Fruit fly (Drosophila melanogaster): ENCODE measurements around the gene CG43844.

The CG43844 gene

DNA sequence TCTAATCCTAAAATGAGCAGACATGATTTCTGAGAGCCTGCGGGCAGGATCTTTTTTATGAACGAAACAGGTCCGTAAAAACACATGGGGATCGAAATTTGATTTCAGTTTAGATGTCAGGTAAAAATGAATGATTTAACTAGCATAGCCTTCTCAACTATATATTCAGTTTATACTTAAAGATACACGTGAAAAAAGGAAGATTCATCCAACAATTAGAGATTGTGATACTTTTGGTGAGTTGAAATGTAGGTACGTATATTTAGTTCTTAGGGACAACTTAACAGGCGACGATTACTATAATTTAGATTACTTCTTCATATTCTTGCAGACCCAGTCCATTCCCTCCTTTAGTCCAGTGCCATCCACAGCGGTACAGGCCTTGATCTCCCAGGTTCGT, 3.9 kb upstream of the CG43844 start, which contains the start of gene CG17819 (continued):
- TF ChIP-seq CG15011 (GFP tag; optimal IDR thresholded peaks at IDR 0.05) (no peak), jumu (GFP tag; optimal IDR thresholded peaks at IDR 0.05) (no peak), Kr (GFP tag; optimal IDR thresholded peaks at IDR 0.05) (no peak), br (optimal IDR thresholded peaks at IDR 0.05) (no peak), trh (GFP tag; optimal IDR thresholded peaks at IDR 0.05) (no peak), lola (GFP tag; optimal IDR thresholded peaks at IDR 0.05) (no peak), CG9215 (GFP tag; IDR thresholded peaks at IDR 0.05) (no peak)

DNA sequence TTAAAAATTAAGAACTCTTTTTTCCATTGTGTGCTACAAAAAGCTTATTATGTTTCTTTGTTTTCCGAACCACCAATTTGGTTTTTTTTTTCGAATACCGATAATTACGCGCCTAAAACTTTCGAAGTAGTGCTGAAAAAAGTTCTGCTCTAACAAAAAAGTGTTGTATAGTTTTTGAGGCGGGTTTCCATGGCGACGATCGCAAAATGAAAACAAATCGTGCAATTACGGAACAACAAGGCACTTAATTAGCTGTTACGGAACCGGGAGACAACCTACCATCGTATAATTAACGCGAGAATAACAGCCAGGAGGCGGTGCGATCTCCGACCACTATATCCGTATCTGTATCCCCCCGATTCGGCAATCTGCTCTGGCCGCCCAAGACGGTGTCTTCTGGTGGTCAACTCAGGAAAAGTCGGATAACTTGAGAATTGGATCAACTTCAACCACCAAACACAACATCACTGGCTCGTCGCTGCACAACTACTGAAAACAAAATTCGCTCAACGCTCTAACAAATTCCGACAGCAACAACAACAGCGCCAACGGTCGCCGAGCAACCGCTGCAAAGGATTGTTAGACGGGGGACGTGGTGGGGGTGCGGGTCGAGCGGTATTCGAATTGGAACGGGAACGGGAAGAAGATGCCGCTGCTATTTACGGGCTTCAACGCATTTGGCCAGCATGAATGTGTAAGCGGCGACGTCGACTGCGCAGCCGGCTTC, 2.3 kb upstream of the CG43844 start, which contains the start of the genes CG6678 and dnd:
Gene CG6678 (plus strand): TSS at position 169 of the 727 bp plus-strand sequence.
Gene dnd (minus strand): TSS at position 495 of the 727 bp plus-strand sequence.
- TF ChIP-seq CG9437 (GFP tag; optimal IDR thresholded peaks at IDR 0.05) (peak; percentile 10), Vsx1 (GFP tag; optimal IDR thresholded peaks at IDR 0.05) (peak; percentile 91), CG12391 (tag; optimal IDR thresholded peaks at IDR 0.05) (no peak), CG31365 (tag; optimal IDR thresholded peaks at IDR 0.05) (peak; percentile 14), Adf1 (GFP tag; IDR thresholded peaks at IDR 0.05) (peak; percentile 49), Sry-δ (GFP tag; optimal IDR thresholded peaks at IDR 0.05) (peak; percentile 72), stwl (tag; optimal IDR thresholded peaks at IDR 0.05) (peak; percentile 36), bbx (GFP tag; IDR thresholded peaks at IDR 0.05; ENCODE audit: partially characterized antibody) (0 out of 2 replicates have a peak, but pooled peaks have one; percentile 21), pzg (GFP tag; optimal IDR thresholded peaks at IDR 0.05) (peak; percentile 35), CG10267 (tag; optimal IDR thresholded peaks at IDR 0.05) (peak; percentile 68), crp (GFP tag; optimal IDR thresholded peaks at IDR 0.05) (peak in 1 of 2 experiments; percentile 28), CG10209 (GFP tag; optimal IDR thresholded peaks at IDR 0.05) (no peak), CG2120 (GFP tag; optimal IDR thresholded peaks at IDR 0.05) (no peak), Rfx (GFP tag; IDR thresholded peaks at IDR 0.05) (peak; percentile 97), CG4360 (GFP tag; IDR thresholded peaks at IDR 0.05) (peak; percentile 82), crol (GFP tag; IDR thresholded peaks at IDR 0.05) (peak; percentile 92), sr (GFP tag; IDR thresholded peaks at IDR 0.05) (0 out of 3 replicates have a peak, but pooled peaks have one; percentile 3), gsb-n (tag; optimal IDR thresholded peaks at IDR 0.05) (no peak), NFAT (GFP tag; IDR thresholded peaks at IDR 0.05) (peak; percentile 59; the same call in 1 of the 2 replicates), pho (GFP tag; optimal IDR thresholded peaks at IDR 0.05) (no peak), exex (tag; optimal IDR thresholded peaks at IDR 0.05) (peak; percentile 56), CG13287 (GFP tag; IDR thresholded peaks at IDR 0.05; ENCODE audit: partially characterized antibody) (peak; percentile 36), grn (GFP tag; optimal IDR thresholded peaks at IDR 0.05) (no peak), E2f2 (GFP tag; IDR thresholded peaks at IDR 0.05) (peak; percentile 90), MBD-R2 (GFP tag; IDR thresholded peaks at IDR 0.05) (peak; percentile 35), Pdp1 (GFP tag; optimal IDR thresholded peaks at IDR 0.05) (peak in 1 of 2 experiments; percentile 81), kni (GFP tag; optimal IDR thresholded peaks at IDR 0.05) (peak; percentile 36), sens (GFP tag) (peak; percentile 43), CG2116 (GFP tag; optimal IDR thresholded peaks at IDR 0.05) (peak; percentile 88), Dref (GFP tag; IDR thresholded peaks at IDR 0.05) (peak; percentile 60), Dp (GFP tag; optimal IDR thresholded peaks at IDR 0.05) (peak; percentile 81), CG8924 (tag; optimal IDR thresholded peaks at IDR 0.05) (no peak), Dll (GFP tag; IDR thresholded peaks at IDR 0.05; ENCODE audit: partially characterized antibody) (peak; percentile 37; the same call in 1 of the 4 replicates)

Data from whole organism, embryonic.